Worm (Caenorhabditis elegans) whole organism, L4/young adult: Measurements from ENCODE around the gene F26G1.1.

Source experiments
- W03F9.2 ChIP-seq: fragments of 150-350 bp; optimal IDR thresholded peaks from 2 replicates; lab custom pipeline; 2014; ENCODE audit warnings: missing biosample characterization, missing genetic modification characterization
- him-1 ChIP-seq: sonication (generic microtip); optimal IDR thresholded peaks from 2 replicates; lab custom pipeline; 2016; ENCODE audit warnings: missing genotype, missing genetic modification reagents, missing genetic modification characterization, missing compliant biosample characterization

ce11 chrII:4821739-4822138 lies 30.3 kb downstream of the F26G1.1 start, which contains the start of gene lact-5:
- no peak for TF ChIP-seq him-1 (tag; lab: Kevin White, UChicago)
- no peak for TF ChIP-seq W03F9.2 (tag; lab: Kevin White, UChicago)
